Worm (Caenorhabditis elegans) whole organism, young adult: ENCODE data around the gene F58A6.5.

Experiments used
- F10E7.11 ChIP-seq: sonication (generic microtip); optimal IDR thresholded peaks from 2 replicates; lab custom pipeline; 2017; ENCODE audit warnings: mild to moderate bottlenecking, missing genetic modification characterization, moderate library complexity, missing compliant biosample characterization
- F22D6.2 ChIP-seq: sonication (generic microtip); optimal IDR thresholded peaks from 2 replicates; lab custom pipeline; 2016; ENCODE audit warnings: mild to moderate bottlenecking, missing genetic modification characterization, missing compliant biosample characterization
- F23B12.7 ChIP-seq: sonication (generic microtip); optimal IDR thresholded peaks from 2 replicates; lab custom pipeline; 2017; ENCODE audit warnings: missing genetic modification characterization, mild to moderate bottlenecking, missing compliant biosample characterization, antibody characterized with exemption, moderate library complexity; ENCODE audit not compliant: insufficient read depth
- F33H1.4 ChIP-seq: fragments of 200-800 bp; sonication (Bioruptor generic); IDR thresholded peaks from 2 replicates; pipeline ENCODE4 v1.3.6; 2022; ENCODE audit warnings: missing genetic modification reagents, missing genetic modification characterization, missing compliant biosample characterization
- F55B11.4 ChIP-seq: sonication (generic microtip); optimal IDR thresholded peaks from 2 replicates; lab custom pipeline; 2016; ENCODE audit warnings: missing compliant biosample characterization, missing genetic modification characterization, borderline replicate concordance; ENCODE audit not compliant: insufficient read depth
- K11D2.4 ChIP-seq: fragments of 200-800 bp; sonication (Bioruptor generic); IDR thresholded peaks from 2 replicates; pipeline ENCODE4 v1.3.6; 2022; ENCODE audit warnings: missing genetic modification reagents, missing genetic modification characterization, missing compliant biosample characterization
- T07F8.4 ChIP-seq: sonication (generic microtip); optimal IDR thresholded peaks from 2 replicates; lab custom pipeline; 2016; ENCODE audit warnings: mild to moderate bottlenecking, missing genetic modification characterization, moderate library complexity, missing compliant biosample characterization
- T26A5.8 ChIP-seq: sonication (generic microtip); optimal IDR thresholded peaks from 2 replicates; lab custom pipeline; 2016; ENCODE audit warnings: missing genetic modification characterization, missing compliant biosample characterization
- Y67H2A.10 ChIP-seq: fragments of 200-800 bp; sonication (Bioruptor generic); conservative IDR thresholded peaks from 2 replicates; pipeline ENCODE4 v1.3.6; 2022; ENCODE audit warnings: missing genetic modification reagents, missing genetic modification characterization, missing compliant biosample characterization
- Y95B8A.8 ChIP-seq: fragments of 200-800 bp; sonication (Bioruptor generic); IDR thresholded peaks from 2 replicates; pipeline ENCODE4 v1.3.6; 2022; ENCODE audit warnings: missing genetic modification reagents, missing genetic modification characterization, missing compliant biosample characterization
- attf-6 ChIP-seq: fragments of 200-800 bp; sonication (Bioruptor generic); IDR thresholded peaks from 2 replicates; pipeline ENCODE4 v1.3.6; 2022; ENCODE audit warnings: missing genetic modification reagents, missing genetic modification characterization, missing compliant biosample characterization
- cebp-2 ChIP-seq: fragments of 200-800 bp; sonication (Bioruptor generic); IDR thresholded peaks from 2 replicates; pipeline ENCODE4 v1.3.6; 2022; ENCODE audit warnings: missing genetic modification characterization, missing compliant biosample characterization
- ceh-100 ChIP-seq: fragments of 200-800 bp; sonication (Bioruptor generic); IDR thresholded peaks from 2 replicates; pipeline ENCODE4 v1.3.6; 2022; ENCODE audit warnings: missing genetic modification reagents, missing genetic modification characterization, missing compliant biosample characterization
- ceh-27 ChIP-seq: fragments of 200-800 bp; sonication (Bioruptor generic); optimal IDR thresholded peaks from 2 replicates; lab custom pipeline; 2018; ENCODE audit warnings: mild to moderate bottlenecking, missing genetic modification characterization, moderate library complexity, missing compliant biosample characterization
- ceh-58 ChIP-seq: fragments of 200-800 bp; sonication (Bioruptor generic); IDR thresholded peaks from 2 replicates; pipeline ENCODE4 v1.3.6; 2022; ENCODE audit warnings: missing genetic modification characterization, missing compliant biosample characterization
- ceh-91 ChIP-seq: fragments of 200-800 bp; sonication (Bioruptor generic); IDR thresholded peaks from 2 replicates; pipeline ENCODE4 v1.3.6; 2022; ENCODE audit warnings: missing genetic modification reagents, missing genetic modification characterization, missing compliant biosample characterization
- dox-1 ChIP-seq: fragments of 200-800 bp; sonication (Bioruptor generic); IDR thresholded peaks from 2 replicates; pipeline ENCODE4 v1.3.6; 2022; ENCODE audit warnings: missing genetic modification reagents, missing genetic modification characterization, missing compliant biosample characterization
- ekl-4 ChIP-seq: fragments of 200-800 bp; sonication (Bioruptor generic); IDR thresholded peaks from 2 replicates; pipeline ENCODE4 v1.3.6; 2022; ENCODE audit warnings: missing genetic modification reagents, missing genetic modification characterization, missing compliant biosample characterization
- ets-4 ChIP-seq: fragments of 200-800 bp; sonication (Bioruptor generic); optimal IDR thresholded peaks from 2 replicates; lab custom pipeline; 2018; ENCODE audit warnings: mild to moderate bottlenecking, missing genetic modification characterization, missing compliant biosample characterization
- fkh-3 ChIP-seq: sonication (generic microtip); optimal IDR thresholded peaks from 2 replicates; lab custom pipeline; 2016; ENCODE audit warnings: mild to moderate bottlenecking, missing genetic modification characterization, missing compliant biosample characterization
- gei-17 ChIP-seq: fragments of 200-800 bp; sonication (Bioruptor generic); optimal IDR thresholded peaks from 2 replicates; lab custom pipeline; 2018; ENCODE audit warnings: mild to moderate bottlenecking, missing genetic modification characterization, missing compliant biosample characterization
- hlh-12 ChIP-seq: sonication (generic microtip); optimal IDR thresholded peaks from 2 replicates; lab custom pipeline; 2016; ENCODE audit warnings: missing genetic modification characterization, missing compliant biosample characterization
- let-607 ChIP-seq, 2 experiments: fragments of 200-800 bp in 1 of 2; sonication (Bioruptor generic) in 1 of 2; sonication (generic microtip) in 1 of 2; optimal IDR thresholded peaks; 2 replicates each; lab custom pipeline; 2016 to 2018; ENCODE audit warnings: mild to moderate bottlenecking in 2 of 2, missing compliant biosample characterization in 2 of 2, missing genetic modification characterization in 2 of 2, moderate library complexity in 2 of 2, missing genotype in 1 of 2
- lin-26 ChIP-seq: fragments of 200-800 bp; sonication (Bioruptor generic); IDR thresholded peaks from 2 replicates; pipeline ENCODE4 v1.3.6; 2022; ENCODE audit warnings: missing genetic modification reagents, missing genetic modification characterization, missing compliant biosample characterization
- lin-40 ChIP-seq: sonication (generic microtip); optimal IDR thresholded peaks from 2 replicates; lab custom pipeline; 2016; ENCODE audit warnings: missing genetic modification characterization, mild to moderate bottlenecking, missing compliant biosample characterization, missing genotype, missing genetic modification reagents
- lir-1 ChIP-seq: fragments of 200-800 bp; sonication (Bioruptor generic); conservative IDR thresholded peaks from 2 replicates; pipeline ENCODE4 v1.3.6; 2022; ENCODE audit warnings: missing genetic modification reagents, missing genetic modification characterization, missing compliant biosample characterization
- mcd-1 ChIP-seq: fragments of 200-800 bp; sonication (Bioruptor generic); IDR thresholded peaks from 2 replicates; pipeline ENCODE4 v1.3.6; 2022; ENCODE audit warnings: missing genetic modification reagents, missing genetic modification characterization, missing compliant biosample characterization
- pbrm-1 ChIP-seq: fragments of 200-800 bp; sonication (Bioruptor generic); IDR thresholded peaks from 2 replicates; pipeline ENCODE4 v1.3.6; 2022; ENCODE audit warnings: missing genetic modification reagents, missing genetic modification characterization, missing compliant biosample characterization
- rcor-1 ChIP-seq: fragments of 200-800 bp; sonication (Bioruptor generic); IDR thresholded peaks from 2 replicates; pipeline ENCODE4 v1.3.6; 2022; ENCODE audit warnings: missing genetic modification reagents, missing genetic modification characterization, missing compliant biosample characterization
- rec-8 ChIP-seq, 2 experiments: sonication (generic microtip); optimal IDR thresholded peaks; 2 replicates each; lab custom pipeline; 2016; ENCODE audit warnings: mild to moderate bottlenecking in 2 of 2, missing genetic modification characterization in 2 of 2, missing genetic modification reagents in 2 of 2, missing genotype in 2 of 2, missing biosample characterization in 1 of 2, missing compliant biosample characterization in 1 of 2, moderate library complexity in 1 of 2
- snpc-4 ChIP-seq, 5 experiments: fragments of 150-350 bp in 1 of 5; sonication (generic microtip) in 4 of 5; optimal IDR thresholded peaks; 2 replicates each; lab custom pipeline; 2014 to 2018; ENCODE audit warnings: missing genetic modification characterization in 5 of 5, missing biosample characterization in 3 of 5, antibody characterized with exemption in 2 of 5, mild to moderate bottlenecking in 2 of 5, missing compliant biosample characterization in 2 of 5, missing genotype in 2 of 5, moderate library complexity in 2 of 5, missing genetic modification reagents in 1 of 5
- sptf-2 ChIP-seq: fragments of 200-800 bp; sonication (Bioruptor generic); optimal IDR thresholded peaks from 2 replicates; lab custom pipeline; 2018; ENCODE audit warnings: mild to moderate bottlenecking, missing genetic modification characterization, missing compliant biosample characterization
- xnd-1 ChIP-seq: sonication (generic microtip); optimal IDR thresholded peaks from 2 replicates; lab custom pipeline; 2016; ENCODE audit warnings: missing genotype, missing genetic modification reagents, missing genetic modification characterization, missing compliant biosample characterization
- ztf-6 ChIP-seq: fragments of 200-800 bp; sonication (Bioruptor generic); IDR thresholded peaks from 2 replicates; pipeline ENCODE4 v1.3.6; 2022; ENCODE audit warnings: missing genetic modification reagents, missing genetic modification characterization, missing compliant biosample characterization

F58A6.5 gene

DNA sequence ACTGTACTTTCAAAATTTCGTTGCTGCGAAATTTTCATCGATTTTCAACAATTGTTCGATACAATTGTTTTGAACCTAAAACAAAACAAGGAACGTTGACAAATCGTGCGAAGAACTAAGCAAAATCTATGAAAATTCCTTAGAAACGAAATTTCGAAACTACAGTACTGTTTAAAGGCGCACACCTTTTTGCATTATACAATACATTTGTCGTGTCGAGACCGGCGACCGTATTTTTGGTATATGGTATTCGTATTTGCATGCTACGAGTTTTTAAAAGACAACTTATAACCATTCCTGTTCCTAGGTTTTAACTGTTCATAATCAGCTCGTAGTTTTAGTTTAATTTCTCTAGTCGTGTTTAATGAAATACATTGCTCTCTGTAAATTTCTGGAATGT lies 30.4 kb upstream of the F58A6.5 start (continued):
- TF ChIP-seq ceh-100 (GFP tag; lab: Robert Waterston, UW) = 0 out of 2 replicates have a peak, but pooled peaks have one; percentile 18
- no peak for TF ChIP-seq K11D2.4 (GFP tag; lab: Robert Waterston, UW)
- no peak for TF ChIP-seq hlh-12
- TF ChIP-seq pbrm-1 (GFP tag; lab: Robert Waterston, UW) = 0 out of 2 replicates have a peak, but pooled peaks have one; percentile 20
- no peak for TF ChIP-seq ets-4 (GFP tag; lab: Kevin White, UChicago)
- no peak for TF ChIP-seq sptf-2 (GFP tag; lab: Kevin White, UChicago)

DNA sequence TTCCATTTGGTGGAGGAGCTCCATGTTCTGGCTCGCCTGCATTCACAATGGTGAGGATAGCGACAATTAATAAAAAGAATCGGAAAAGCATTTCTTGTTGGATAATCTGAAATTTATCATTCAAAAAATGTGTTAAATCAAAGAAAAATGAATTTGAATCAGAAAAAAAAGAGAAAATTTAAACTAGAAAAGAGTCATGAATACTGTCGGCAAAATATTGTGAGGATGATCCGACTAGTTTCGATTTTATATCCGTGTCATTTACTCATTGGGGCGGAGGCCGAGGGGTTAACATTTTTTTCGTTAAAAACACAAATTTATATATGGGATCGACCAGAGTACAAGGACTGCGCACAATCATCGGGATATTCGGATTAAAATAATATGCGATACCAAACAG lies 29.7 kb upstream of the F58A6.5 start, which contains the start of gene C27D6.12:
Gene C27D6.12, minus strand, starts transcription at position 101 of the 400 bp plus-strand sequence.
- TF ChIP-seq ceh-91 (GFP tag; lab: Robert Waterston, UW) = no peak
- no peak for TF ChIP-seq Y95B8A.8 (GFP tag; lab: Robert Waterston, UW)
- no peak for TF ChIP-seq ztf-6
- no peak for TF ChIP-seq F10E7.11
- TF ChIP-seq rcor-1 = no peak
- no peak for TF ChIP-seq lin-40
- TF ChIP-seq T07F8.4 (tag; lab: Kevin White, UChicago) = no peak
- no peak for TF ChIP-seq F55B11.4
- no peak for TF ChIP-seq gei-17 (GFP tag; lab: Kevin White, UChicago)
- TF ChIP-seq Y67H2A.10 (GFP tag; lab: Robert Waterston, UW) = no peak
- no peak for TF ChIP-seq lir-1 (GFP tag; lab: Robert Waterston, UW)
- no peak for TF ChIP-seq snpc-4 (GFP tag; optimal IDR thresholded peaks at IDR 0.05; lab: Kevin White, UChicago)
- no peak for TF ChIP-seq snpc-4 (tag; optimal IDR thresholded peaks at IDR 0.05; lab: Kevin White, UChicago)
- TF ChIP-seq ekl-4 (GFP tag; lab: Robert Waterston, UW) = no peak
- TF ChIP-seq ceh-27 (GFP tag; lab: Kevin White, UChicago) = no peak
- TF ChIP-seq ceh-58 (GFP tag; lab: Robert Waterston, UW) = no peak
- TF ChIP-seq fkh-3 = no peak
- TF ChIP-seq T26A5.8 (tag; lab: Kevin White, UChicago) = no peak
- no peak for TF ChIP-seq rec-8 (tag; optimal IDR thresholded peaks at IDR 0.05; lab: Kevin White, UChicago)
- TF ChIP-seq, all 124 proteins: peak for 0

DNA sequence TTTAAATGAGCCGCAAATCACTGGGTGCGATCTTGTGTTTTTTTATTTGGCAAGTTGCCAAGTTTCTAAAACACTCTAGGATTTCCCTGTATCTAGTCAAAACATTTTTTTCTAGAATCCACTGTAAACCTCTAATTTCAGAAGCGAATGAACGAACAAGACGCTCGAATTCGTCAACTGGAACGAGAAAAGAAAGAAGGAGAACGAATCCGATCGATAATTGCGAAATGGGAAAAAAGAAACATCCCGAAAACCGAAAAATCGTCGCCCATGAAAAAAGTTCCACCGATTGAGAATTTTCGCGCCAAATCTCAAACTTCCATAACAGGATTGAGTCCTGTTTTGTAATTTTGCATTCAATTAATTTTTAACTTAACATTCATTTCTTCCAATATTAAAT lies 28.7 kb upstream of the F58A6.5 start:
- TF ChIP-seq xnd-1 (tag; lab: Kevin White, UChicago) (no peak), sptf-2 (GFP tag; lab: Kevin White, UChicago) (no peak), F23B12.7 (no peak), lin-40 (no peak), F10E7.11 (no peak), ceh-91 (GFP tag; lab: Robert Waterston, UW) (no peak), F33H1.4 (GFP tag; lab: Robert Waterston, UW) (no peak)

DNA sequence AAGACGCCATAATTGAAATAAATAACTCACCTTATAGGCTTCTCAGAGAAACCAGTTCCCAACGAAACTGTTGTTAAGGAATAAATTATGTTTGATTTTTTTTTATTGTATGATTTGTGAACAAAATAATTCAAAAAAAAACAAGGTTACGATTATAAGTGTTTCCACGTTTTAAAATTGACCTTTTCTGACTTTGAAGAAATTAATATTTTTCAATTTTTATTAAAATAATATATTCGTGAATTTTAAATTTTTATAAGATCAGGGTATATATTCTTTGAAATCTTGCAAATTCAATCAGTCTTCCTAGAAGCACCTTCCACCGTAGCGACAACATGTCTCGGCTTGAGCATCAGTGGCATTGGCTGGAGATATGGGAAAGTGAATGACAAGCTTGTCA lies 26.1 kb upstream of the F58A6.5 start, which contains the start of gene C27D6.3:
Gene C27D6.3, minus strand, starts transcription at position 101 of the 400 bp plus-strand sequence.
- no peak for TF ChIP-seq dox-1 (GFP tag; lab: Robert Waterston, UW)
- TF ChIP-seq F22D6.2 = no peak
- TF ChIP-seq mcd-1 (GFP tag; lab: Robert Waterston, UW) = no peak
- TF ChIP-seq cebp-2 (GFP tag; lab: Robert Waterston, UW) = no peak
- TF ChIP-seq sptf-2 (GFP tag; lab: Kevin White, UChicago) = no peak
- no peak for TF ChIP-seq let-607 (tag; optimal IDR thresholded peaks at IDR 0.05; lab: Kevin White, UChicago)
- no peak for TF ChIP-seq lin-26 (GFP tag; lab: Robert Waterston, UW)
- TF ChIP-seq attf-6 (GFP tag; lab: Robert Waterston, UW) = no peak
- no peak for TF ChIP-seq ets-4 (GFP tag; lab: Kevin White, UChicago)
